Fruit fly (Drosophila melanogaster) whole organism, prepupa: Measurements from ENCODE around the gene mRpS30.

Source experiments
- CG10631 ChIP-seq: fragments of 200-800 bp; sonication (Bioruptor generic); optimal IDR thresholded peaks from 2 replicates; lab custom pipeline; 2016; ENCODE audit warnings: missing biosample characterization, missing genetic modification characterization
- CG10669 ChIP-seq: fragments of 200-800 bp; sonication (Bioruptor generic); optimal IDR thresholded peaks from 3 replicates; lab custom pipeline; 2018; ENCODE audit warnings: missing biosample characterization, mild to moderate bottlenecking, missing genetic modification characterization, moderate library complexity
- CG11294 ChIP-seq: fragments of 200-800 bp; sonication (Bioruptor generic); IDR thresholded peaks from 2 replicates; pipeline ENCODE4 v1.3.6; 2022; ENCODE audit warnings: missing biosample characterization, missing genetic modification characterization
- CG15336 ChIP-seq: fragments of 200-800 bp; sonication (Bioruptor generic); IDR thresholded peaks from 2 replicates; pipeline ENCODE4 v1.3.6; 2022; ENCODE audit warnings: missing biosample characterization, missing genetic modification characterization
- CG1621 ChIP-seq: fragments of 200-800 bp; sonication (Bioruptor generic); optimal IDR thresholded peaks from 3 replicates; lab custom pipeline; 2018; ENCODE audit warnings: missing biosample characterization, mild to moderate bottlenecking, missing genetic modification characterization
- CG16779 ChIP-seq: fragments of 200-800 bp; sonication (Bioruptor generic); optimal IDR thresholded peaks from 3 replicates; lab custom pipeline; 2017; ENCODE audit warnings: missing biosample characterization, mild to moderate bottlenecking, missing genetic modification characterization
- CG3032 ChIP-seq: fragments of 200-800 bp; optimal IDR thresholded peaks from 2 replicates; lab custom pipeline; 2019; ENCODE audit warnings: missing biosample characterization, mild to moderate bottlenecking, missing genetic modification characterization, moderate library complexity
- CG4318 ChIP-seq: fragments of 200-800 bp; sonication (Bioruptor generic); optimal IDR thresholded peaks from 3 replicates; lab custom pipeline; 2017; ENCODE audit warnings: missing biosample characterization, mild to moderate bottlenecking, missing genetic modification characterization
- CG6163 ChIP-seq: fragments of 200-800 bp; sonication (Bioruptor generic); IDR thresholded peaks from 3 replicates; pipeline ENCODE4 v1.3.6; 2022; ENCODE audit warnings: missing biosample characterization, missing genetic modification characterization
- CG6276 ChIP-seq: fragments of 200-800 bp; sonication (Bioruptor generic); optimal IDR thresholded peaks from 2 replicates; lab custom pipeline; 2017; ENCODE audit warnings: missing biosample characterization, mild to moderate bottlenecking, missing genetic modification characterization
- CG6808 ChIP-seq: fragments of 200-800 bp; sonication (Bioruptor generic); optimal IDR thresholded peaks from 3 replicates; lab custom pipeline; 2017; ENCODE audit warnings: missing biosample characterization, missing genetic modification characterization, mild to moderate bottlenecking, moderate library complexity, missing genetic modification reagents
- CG6854 ChIP-seq: fragments of 200-800 bp; sonication (Bioruptor generic); optimal IDR thresholded peaks from 2 replicates; lab custom pipeline; 2017; ENCODE audit warnings: missing biosample characterization, mild to moderate bottlenecking, missing genetic modification characterization
- CG8119 ChIP-seq: fragments of 200-800 bp; sonication (Bioruptor generic); IDR thresholded peaks from 3 replicates; pipeline ENCODE4 v1.3.6; 2022; ENCODE audit warnings: missing biosample characterization, missing genetic modification characterization
- CG8319 ChIP-seq: fragments of 200-800 bp; sonication (Bioruptor generic); optimal IDR thresholded peaks from 3 replicates; lab custom pipeline; 2016; ENCODE audit warnings: missing biosample characterization, missing genetic modification characterization
- Eip78C ChIP-seq: fragments of 200-800 bp; sonication (Bioruptor generic); peaks from one replicate; lab custom pipeline; 2016; ENCODE audit warnings: missing biosample characterization, missing genetic modification characterization
- Eip93F ChIP-seq: fragments of 200-800 bp; sonication (Bioruptor generic); optimal IDR thresholded peaks from 2 replicates; lab custom pipeline; 2016; ENCODE audit warnings: missing biosample characterization, mild to moderate bottlenecking, missing genetic modification characterization
- Ets21C ChIP-seq: fragments of 200-800 bp; sonication (Bioruptor generic); optimal IDR thresholded peaks from 3 replicates; lab custom pipeline; 2016; ENCODE audit warnings: missing biosample characterization, missing genetic modification characterization
- Hr38 ChIP-seq: sonication (Bioruptor generic); optimal IDR thresholded peaks from 2 replicates; lab custom pipeline; 2016; ENCODE audit warnings: missing biosample characterization, missing genetic modification characterization
- Hr39 ChIP-seq: fragments of 200-800 bp; sonication (Bioruptor generic); optimal IDR thresholded peaks from 2 replicates; lab custom pipeline; 2016; ENCODE audit warnings: missing biosample characterization, missing genetic modification characterization
- Lpt ChIP-seq: fragments of 200-800 bp; sonication (Bioruptor generic); optimal IDR thresholded peaks from 3 replicates; lab custom pipeline; 2016; ENCODE audit warnings: missing biosample characterization, missing genetic modification characterization
- Met ChIP-seq: fragments of 200-800 bp; sonication (Bioruptor generic); optimal IDR thresholded peaks from 3 replicates; lab custom pipeline; 2016; ENCODE audit warnings: missing biosample characterization, missing genetic modification characterization
- OdsH ChIP-seq: fragments of 200-800 bp; sonication (Bioruptor generic); optimal IDR thresholded peaks from 3 replicates; lab custom pipeline; 2016; ENCODE audit warnings: missing biosample characterization, missing genetic modification characterization
- Smox ChIP-seq: fragments of 200-800 bp; sonication (Bioruptor generic); optimal IDR thresholded peaks from 3 replicates; lab custom pipeline; 2016; ENCODE audit warnings: missing biosample characterization, missing genetic modification characterization
- Sox102F ChIP-seq: fragments of 200-800 bp; sonication (Bioruptor generic); optimal IDR thresholded peaks from 2 replicates; lab custom pipeline; 2016; ENCODE audit warnings: missing biosample characterization, mild to moderate bottlenecking, missing genetic modification characterization
- Sox14 ChIP-seq: fragments of 200-800 bp; sonication (Bioruptor generic); optimal IDR thresholded peaks from 3 replicates; lab custom pipeline; 2016; ENCODE audit warnings: missing biosample characterization, missing genetic modification characterization
- acj6 ChIP-seq: fragments of 200-800 bp; sonication (Bioruptor generic); optimal IDR thresholded peaks from 3 replicates; lab custom pipeline; 2016; ENCODE audit warnings: missing biosample characterization, missing genetic modification characterization
- esn ChIP-seq: fragments of 200-800 bp; sonication (Bioruptor generic); optimal IDR thresholded peaks from 2 replicates; lab custom pipeline; 2016; ENCODE audit warnings: missing biosample characterization, mild to moderate bottlenecking, missing genetic modification characterization, moderate library complexity
- fd85E ChIP-seq: fragments of 200-800 bp; sonication (Bioruptor generic); optimal IDR thresholded peaks from 3 replicates; lab custom pipeline; 2016; ENCODE audit warnings: missing biosample characterization, missing genetic modification characterization
- fkh ChIP-seq: fragments of 200-800 bp; sonication (Bioruptor generic); optimal IDR thresholded peaks from 3 replicates; lab custom pipeline; 2017; ENCODE audit warnings: missing biosample characterization, mild to moderate bottlenecking, missing genetic modification characterization, moderate library complexity
- lz ChIP-seq: fragments of 200-800 bp; sonication (Bioruptor generic); optimal IDR thresholded peaks from 3 replicates; lab custom pipeline; 2016; ENCODE audit warnings: missing biosample characterization, missing genetic modification characterization
- pdm3 ChIP-seq: fragments of 200-800 bp; sonication (Bioruptor generic); optimal IDR thresholded peaks from 3 replicates; lab custom pipeline; 2016; ENCODE audit warnings: missing biosample characterization, missing genetic modification characterization
- spab ChIP-seq: fragments of 200-800 bp; sonication (Bioruptor generic); optimal IDR thresholded peaks from 2 replicates; lab custom pipeline; 2017; ENCODE audit warnings: missing biosample characterization, mild to moderate bottlenecking, missing genetic modification characterization, missing genetic modification reagents
- ss ChIP-seq, 2 experiments: fragments of 200-800 bp; sonication (Bioruptor generic); optimal IDR thresholded peaks; 2 replicates in 1 of 2; 3 replicates in 1 of 2; lab custom pipeline; 2017 to 2018; ENCODE audit warnings: mild to moderate bottlenecking in 2 of 2, missing biosample characterization in 2 of 2, missing genetic modification characterization in 2 of 2, moderate library complexity in 1 of 2
- svp ChIP-seq: fragments of 200-800 bp; sonication (Bioruptor generic); peaks from one replicate; lab custom pipeline; 2016; ENCODE audit warnings: missing biosample characterization, missing genetic modification characterization
- vri ChIP-seq: fragments of 200-800 bp; sonication (Bioruptor generic); optimal IDR thresholded peaks from 3 replicates; lab custom pipeline; 2016; ENCODE audit warnings: missing biosample characterization, mild to moderate bottlenecking, missing genetic modification characterization

mRpS30 gene

dm6 chrX:15822363-15822762 is 36.5 kb downstream of the mRpS30 start:
- TF ChIP-seq CG10669 (GFP tag; lab: Kevin White, UChicago) (no peak), Sox102F (GFP tag; lab: Kevin White, UChicago) (no peak), CG15336 (no peak), Eip78C (GFP tag; lab: Kevin White, UChicago) (no peak)

- TF ChIP-seq CG15336 (no peak), Hr38 (GFP tag; lab: Kevin White, UChicago) (no peak), CG6854 (GFP tag; lab: Kevin White, UChicago) (no peak), Hr39 (no peak), CG8319 (no peak), spab (GFP tag; lab: Kevin White, UChicago) (no peak), CG4318 (GFP tag; lab: Kevin White, UChicago) (no peak), CG16779 (tag; lab: Kevin White, UChicago) (no peak), Lpt (GFP tag; lab: Kevin White, UChicago) (no peak), CG3032 (no peak), CG10631 (GFP tag; lab: Kevin White, UChicago) (no peak), esn (GFP tag; lab: Kevin White, UChicago) (no peak), CG11294 (GFP tag; lab: Robert Waterston, UW) (no peak), CG8119 (GFP tag; lab: Robert Waterston, UW) (no peak), OdsH (GFP tag; lab: Kevin White, UChicago) (no peak)
Observed at dm6 chrX:15833957-15834356, 48.1 kb downstream of the mRpS30 start.

- TF ChIP-seq ss (GFP tag; optimal IDR thresholded peaks at IDR 0.05; lab: Kevin White, UChicago) (peak; percentile 24 to 30), fd85E (GFP tag; lab: Kevin White, UChicago) (peak; percentile 15), CG8119 (GFP tag; lab: Robert Waterston, UW) (no peak), Eip78C (GFP tag; lab: Kevin White, UChicago) (peak; percentile 47), CG6808 (GFP tag; lab: Kevin White, UChicago) (peak; percentile 22), Eip93F (GFP tag; lab: Kevin White, UChicago) (peak; percentile 22)
- TF ChIP-seq, all 60 proteins: peak for 5
Observed at dm6 chrX:15834594-15835236, 48.9 kb downstream of the mRpS30 start.

dm6 chrX:15835393-15835792 is 49.5 kb downstream of the mRpS30 start, which contains the start of gene Chc:
Gene Chc (minus strand): TSS chrX:15835490.
- peak; percentile 6 for TF ChIP-seq Sox102F (GFP tag; lab: Kevin White, UChicago)
- no peak for TF ChIP-seq CG11294 (GFP tag; lab: Robert Waterston, UW)
- TF ChIP-seq CG6163, result no peak
- no peak for TF ChIP-seq svp (GFP tag; lab: Kevin White, UChicago)
- peak; percentile 92 for TF ChIP-seq CG1621 (tag; lab: Kevin White, UChicago)
- no peak for TF ChIP-seq Eip93F (GFP tag; lab: Kevin White, UChicago)
- TF ChIP-seq CG6808 (GFP tag; lab: Kevin White, UChicago), result no peak
- peak; percentile 16 for TF ChIP-seq lz (GFP tag; lab: Kevin White, UChicago)
- peak; percentile 29 for TF ChIP-seq Smox (GFP tag; lab: Kevin White, UChicago)
- peak; percentile 28 for TF ChIP-seq CG10631 (GFP tag; lab: Kevin White, UChicago)
- peak; percentile 22 for TF ChIP-seq esn (GFP tag; lab: Kevin White, UChicago)
- TF ChIP-seq Hr39, result peak; percentile 1
- TF ChIP-seq Eip78C (GFP tag; lab: Kevin White, UChicago), result peak; percentile 68
- TF ChIP-seq CG6276 (GFP tag; lab: Kevin White, UChicago), result no peak
- TF ChIP-seq fkh (GFP tag; lab: Kevin White, UChicago), result peak; percentile 14
- TF ChIP-seq CG16779 (tag; lab: Kevin White, UChicago), result no peak
- peak; percentile 10 for TF ChIP-seq Ets21C (GFP tag; lab: Kevin White, UChicago)
- peak; percentile 60 for TF ChIP-seq Sox14 (GFP tag; lab: Kevin White, UChicago)
- TF ChIP-seq acj6 (GFP tag; lab: Kevin White, UChicago), result no peak
- TF ChIP-seq Met, result peak; percentile 13
- no peak for TF ChIP-seq pdm3
- no peak for TF ChIP-seq CG10669 (GFP tag; lab: Kevin White, UChicago)
- no peak for TF ChIP-seq CG3032
- no peak for TF ChIP-seq vri (GFP tag; lab: Kevin White, UChicago)
- TF ChIP-seq, all 60 proteins: peak for 12
